Worm (Caenorhabditis elegans) whole organism, midembryonic: ENCODE results near the gene K08D8.10.

ENCODE experiments used
- T22C8.4 ChIP-seq: fragments of 200-800 bp; sonication (Bioruptor generic); IDR thresholded peaks from 2 replicates; pipeline ENCODE4 v1.3.6; 2022; ENCODE audit warnings: missing genetic modification characterization, missing compliant biosample characterization
- flt-1 ChIP-seq: fragments of 200-800 bp; sonication (Bioruptor generic); IDR thresholded peaks from 2 replicates; pipeline ENCODE4 v1.3.6; 2022; ENCODE audit warnings: missing genetic modification characterization, missing compliant biosample characterization
- klf-2 ChIP-seq: fragments of 200-800 bp; sonication (Bioruptor generic); conservative IDR thresholded peaks from 2 replicates; pipeline ENCODE4 v1.3.6; 2022; ENCODE audit warnings: missing genetic modification reagents, missing genetic modification characterization, missing compliant biosample characterization
- med-1 ChIP-seq: sonication (generic microtip); optimal IDR thresholded peaks from 2 replicates; lab custom pipeline; 2017; ENCODE audit warnings: missing genetic modification characterization, mild to moderate bottlenecking, missing compliant biosample characterization, antibody characterized with exemption, missing genetic modification reagents; ENCODE audit not compliant: insufficient read depth
- ref-1 ChIP-seq: fragments of 200-800 bp; sonication (Bioruptor generic); conservative IDR thresholded peaks from 2 replicates; pipeline ENCODE4 v1.3.6; 2022; ENCODE audit warnings: missing genetic modification reagents, missing genetic modification characterization, missing compliant biosample characterization
- tab-1 ChIP-seq: fragments of 200-800 bp; sonication (Bioruptor generic); IDR thresholded peaks from 2 replicates; pipeline ENCODE4 v1.3.6; 2022; ENCODE audit warnings: missing genetic modification characterization, missing compliant biosample characterization
- ztf-23 ChIP-seq: fragments of 200-800 bp; sonication (Bioruptor generic); IDR thresholded peaks from 2 replicates; pipeline ENCODE4 v1.3.6; 2022; ENCODE audit warnings: missing genetic modification reagents, missing genetic modification characterization, missing compliant biosample characterization
- ztf-29 ChIP-seq: fragments of 200-800 bp; sonication (Bioruptor generic); IDR thresholded peaks from 2 replicates; pipeline ENCODE4 v1.3.6; 2022; ENCODE audit warnings: missing genetic modification reagents, missing genetic modification characterization, missing compliant biosample characterization

DNA sequence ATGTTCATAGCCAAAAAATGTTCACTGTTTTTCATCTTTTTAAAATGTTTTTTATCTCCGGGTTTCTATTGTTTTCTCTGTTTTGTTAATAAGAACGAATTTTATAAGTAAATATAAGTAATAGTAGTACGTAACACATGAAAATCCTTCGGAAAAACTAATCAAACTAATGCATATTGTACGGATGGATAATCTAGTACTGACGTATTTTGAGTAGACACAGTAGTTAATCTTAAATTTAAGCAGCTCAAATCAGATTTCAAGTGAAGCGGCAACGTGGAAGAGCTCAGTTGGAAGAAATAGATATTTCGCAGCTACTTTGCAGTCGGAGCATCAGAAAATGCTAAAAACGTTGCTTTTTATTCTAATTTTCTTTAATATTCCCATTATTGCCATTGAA lies 40.6 kb upstream of the K08D8.10 start, which contains the start of gene gcy-18:
- TF ChIP-seq ztf-29 (GFP tag; lab: Robert Waterston, UW) = no peak
- TF ChIP-seq flt-1 (GFP tag; lab: Robert Waterston, UW) = no peak
- no peak for TF ChIP-seq ref-1 (GFP tag; lab: Robert Waterston, UW)
- TF ChIP-seq ztf-23 (GFP tag; lab: Robert Waterston, UW) = no peak
- no peak for TF ChIP-seq med-1
- no peak for TF ChIP-seq klf-2
- TF ChIP-seq T22C8.4 (GFP tag; lab: Robert Waterston, UW) = no peak
- no peak for TF ChIP-seq tab-1
